Fruit fly (Drosophila melanogaster) whole organism, embryonic: ENCODE data around the gene Cpr30F.

Experiments
- Atf-2 ChIP-seq: fragments of 200-800 bp; sonication (Bioruptor generic); optimal IDR thresholded peaks from 2 replicates; lab custom pipeline; 2016; ENCODE audit warnings: missing biosample characterization, missing genetic modification characterization
- CG16815 ChIP-seq: fragments of 200-800 bp; sonication (Bioruptor generic); optimal IDR thresholded peaks from 3 replicates; lab custom pipeline; 2017; ENCODE audit warnings: missing biosample characterization, mild to moderate bottlenecking, missing genetic modification characterization
- CG17186 ChIP-seq: fragments of 200-800 bp; sonication (Bioruptor generic); optimal IDR thresholded peaks from 3 replicates; lab custom pipeline; 2017; ENCODE audit warnings: missing biosample characterization, missing genetic modification reagents, missing genetic modification characterization
- CG1792 ChIP-seq: fragments of 200-800 bp; sonication (Bioruptor generic); optimal IDR thresholded peaks from 2 replicates; lab custom pipeline; 2016; ENCODE audit warnings: missing biosample characterization, missing genetic modification characterization
- CG1832 ChIP-seq: fragments of 200-800 bp; sonication (Bioruptor generic); optimal IDR thresholded peaks from 2 replicates; lab custom pipeline; 2017; ENCODE audit warnings: missing biosample characterization, mild to moderate bottlenecking, missing genetic modification characterization, inconsistent platforms
- CG18599 ChIP-seq: fragments of 200-800 bp; sonication (Bioruptor generic); optimal IDR thresholded peaks from 3 replicates; lab custom pipeline; 2017; ENCODE audit warnings: missing biosample characterization, missing genetic modification characterization, mild to moderate bottlenecking, moderate library complexity, missing genetic modification reagents
- CG4404 ChIP-seq: fragments of 200-800 bp; sonication (Bioruptor generic); IDR thresholded peaks from 2 replicates; pipeline ENCODE4 v1.3.6; 2022; ENCODE audit warnings: missing biosample characterization, missing genetic modification characterization
- CG4854 ChIP-seq: fragments of 200-800 bp; sonication (Bioruptor generic); optimal IDR thresholded peaks from 2 replicates; lab custom pipeline; 2016; ENCODE audit warnings: missing biosample characterization, missing genetic modification characterization, inconsistent platforms
- MESR4 ChIP-seq: fragments of 200-800 bp; sonication (Bioruptor generic); optimal IDR thresholded peaks from 2 replicates; lab custom pipeline; 2018; ENCODE audit warnings: missing biosample characterization, mild to moderate bottlenecking, missing genetic modification characterization, moderate library complexity
- NfI ChIP-seq: fragments of 200-800 bp; sonication (Bioruptor generic); optimal IDR thresholded peaks from 3 replicates; lab custom pipeline; 2018; ENCODE audit warnings: missing biosample characterization, mild to moderate bottlenecking, missing genetic modification characterization, moderate library complexity
- Sin3A ChIP-seq: fragments of >200 bp; optimal IDR thresholded peaks from 2 replicates; lab custom pipeline; 2018
- dan ChIP-seq: fragments of 200-800 bp; sonication (Bioruptor generic); IDR thresholded peaks from 2 replicates; pipeline ENCODE4 v1.3.6; 2022; ENCODE audit warnings: missing biosample characterization, missing genetic modification characterization
- nom ChIP-seq: fragments of 200-800 bp; sonication (Bioruptor generic); optimal IDR thresholded peaks from 2 replicates; lab custom pipeline; 2017; ENCODE audit warnings: missing biosample characterization, missing genetic modification characterization, mild to moderate bottlenecking, moderate library complexity, missing genetic modification reagents
- rib ChIP-seq: fragments of 200-800 bp; sonication (Bioruptor generic); IDR thresholded peaks from 2 replicates; pipeline ENCODE4 v1.3.6; 2022; ENCODE audit warnings: missing biosample characterization, missing genetic modification characterization

DNA sequence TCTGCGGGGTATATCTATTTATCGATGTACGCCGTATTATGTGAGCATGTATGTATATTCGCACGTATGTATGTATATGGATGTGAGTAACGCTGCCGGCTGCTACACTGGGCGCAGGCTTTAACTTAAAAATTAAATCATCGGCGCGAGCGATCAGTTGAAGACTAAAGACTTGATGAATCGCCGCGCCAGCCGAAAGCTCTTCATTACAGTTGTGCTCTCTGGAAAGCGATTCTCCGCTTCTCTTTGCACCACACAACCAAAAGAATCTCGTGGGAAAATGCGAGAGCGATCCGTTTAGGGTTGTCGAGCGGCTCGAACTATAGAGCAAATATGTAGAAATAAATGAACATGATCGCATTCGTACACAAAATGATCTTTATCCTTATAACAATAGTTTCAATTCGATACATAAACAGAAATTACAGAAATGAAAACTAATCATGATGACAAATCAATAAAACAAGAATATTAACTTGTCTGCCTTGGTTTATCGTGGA is 24.4 kb downstream of the Cpr30F start, which contains the start of gene CG13124:
- no peak for TF ChIP-seq Sin3A (lab: Kevin White, UChicago)
- TF ChIP-seq nom = peak; percentile 61
- TF ChIP-seq CG17186 (GFP tag; lab: Kevin White, UChicago) = no peak
- TF ChIP-seq CG4854 (GFP tag; lab: Kevin White, UChicago) = no peak
- TF ChIP-seq CG1792 (GFP tag; lab: Kevin White, UChicago) = no peak
- no peak for TF ChIP-seq Atf-2 (GFP tag; lab: Kevin White, UChicago)
- no peak for TF ChIP-seq dan (GFP tag; lab: Robert Waterston, UW)
- no peak for TF ChIP-seq CG4404 (GFP tag; lab: Robert Waterston, UW)
- peak; percentile 56; the same call in 1 of the 2 replicates for TF ChIP-seq rib
- peak; percentile 32 for TF ChIP-seq NfI
- peak; percentile 5 for TF ChIP-seq MESR4 (GFP tag; lab: Kevin White, UChicago)
- TF ChIP-seq CG16815 = no peak
- peak; percentile 43 for TF ChIP-seq CG18599 (GFP tag; lab: Kevin White, UChicago)
- TF ChIP-seq CG1832 = no peak
